Worm (Caenorhabditis elegans): ENCODE data around the gene srbc-83.

srbc-83 gene

ce11 chrV:16307253-16307652 lies 10.1 kb downstream of the srbc-83 start, which contains the start of gene srxa-7:
TSS of gene srxa-7 (plus strand) at chrV:16307553.
- TF ChIP-seq ama-1 (optimal IDR thresholded peaks at IDR 0.05) (no peak), ceh-24 (tag; optimal IDR thresholded peaks at IDR 0.05) (no peak), pqm-1 (tag; optimal IDR thresholded peaks at IDR 0.05) (no peak), sox-4 (tag; optimal IDR thresholded peaks at IDR 0.05) (no peak), unc-42 (tag; optimal IDR thresholded peaks at IDR 0.05) (no peak), lim-6 (tag; optimal IDR thresholded peaks at IDR 0.05) (no peak), fkh-10 (GFP tag; optimal IDR thresholded peaks at IDR 0.05) (no peak), hlh-6 (tag; optimal IDR thresholded peaks at IDR 0.05) (no peak), gmeb-2 (tag; optimal IDR thresholded peaks at IDR 0.05) (no peak), npax-4 (tag; optimal IDR thresholded peaks at IDR 0.05) (no peak), ref-2 (tag; optimal IDR thresholded peaks at IDR 0.05) (no peak), ceh-22 (tag; optimal IDR thresholded peaks at IDR 0.05) (no peak), nfya-1 (tag; optimal IDR thresholded peaks at IDR 0.05) (no peak), pat-9 (tag; optimal IDR thresholded peaks at IDR 0.05) (no peak)

ce11 chrV:16308343-16308742 lies 11.2 kb downstream of the srbc-83 start:
- TF ChIP-seq fax-1 (tag; optimal IDR thresholded peaks at IDR 0.05), result no peak
- TF ChIP-seq rnt-1 (tag; optimal IDR thresholded peaks at IDR 0.05), result no peak
- TF ChIP-seq npax-4 (tag; optimal IDR thresholded peaks at IDR 0.05), result no peak
- TF ChIP-seq dve-1 (tag; optimal IDR thresholded peaks at IDR 0.05), result no peak
- no peak for TF ChIP-seq ceh-30 (tag; optimal IDR thresholded peaks at IDR 0.05)
- TF ChIP-seq hlh-30 (tag; optimal IDR thresholded peaks at IDR 0.05; ENCODE audit: insufficient read depth), result no peak
- TF ChIP-seq zip-5 (tag; optimal IDR thresholded peaks at IDR 0.05), result no peak
- no peak for TF ChIP-seq sdc-2 (tag; optimal IDR thresholded peaks at IDR 0.05)
- TF ChIP-seq odd-2 (tag; optimal IDR thresholded peaks at IDR 0.05), result no peak

- TF ChIP-seq tbx-7 (tag; optimal IDR thresholded peaks at IDR 0.05) (no peak), unc-3 (GFP tag; conservative IDR thresholded peaks at IDR 0.05) (no peak), unc-3 (tag; optimal IDR thresholded peaks at IDR 0.05) (no peak), dve-1 (tag; optimal IDR thresholded peaks at IDR 0.05) (no peak), ceh-9 (tag; optimal IDR thresholded peaks at IDR 0.05) (no peak), pros-1 (tag; optimal IDR thresholded peaks at IDR 0.05) (no peak), lin-11 (tag; optimal IDR thresholded peaks at IDR 0.05) (no peak), nhr-232 (tag; optimal IDR thresholded peaks at IDR 0.05) (no peak), hlh-13 (GFP tag; optimal IDR thresholded peaks at IDR 0.05) (no peak), che-1 (tag; optimal IDR thresholded peaks at IDR 0.05) (no peak), Y22D7AL.16 (tag; optimal IDR thresholded peaks at IDR 0.05) (no peak), fkh-6 (tag; optimal IDR thresholded peaks at IDR 0.05) (no peak), fax-1 (tag; optimal IDR thresholded peaks at IDR 0.05) (no peak), ceh-45 (GFP tag; IDR thresholded peaks at IDR 0.05) (no peak)
Measured at ce11 chrV:16309523-16309922, 12.4 kb downstream of the srbc-83 start, which contains the start of gene oac-7. TSS of gene oac-7 (plus strand) at chrV:16309805.

ce11 chrV:16315004-16315403 lies 17.8 kb downstream of the srbc-83 start, which contains the start of gene str-214:
TSS of gene str-214 (plus strand) at chrV:16315304.
- TF ChIP-seq pha-2 (tag; optimal IDR thresholded peaks at IDR 0.05), result no peak
- no peak for TF ChIP-seq ceh-6 (GFP tag; optimal IDR thresholded peaks at IDR 0.05)
- no peak for TF ChIP-seq ceh-48 (tag; optimal IDR thresholded peaks at IDR 0.05)
- no peak for TF ChIP-seq K02D7.2 (tag; optimal IDR thresholded peaks at IDR 0.05)
- TF ChIP-seq fax-1 (tag; optimal IDR thresholded peaks at IDR 0.05), result no peak
- no peak for TF ChIP-seq nfya-1 (tag; optimal IDR thresholded peaks at IDR 0.05)

Data from whole organism, late embryonic.